Worm (Caenorhabditis elegans): ENCODE data around the gene swsn-3.

The swsn-3 gene

ce11 chrIII:2801800-2802515 is 33.5 kb upstream of the swsn-3 start, which contains the start of the genes twk-45 and Y71H2AM.25:
TSS of gene twk-45 (minus strand) at chrIII:2801900.
TSS of gene Y71H2AM.25 (plus strand) at chrIII:2802465.
- TF ChIP-seq ztf-4 (tag; optimal IDR thresholded peaks at IDR 0.05), result no peak
- TF ChIP-seq snpc-4 (tag; optimal IDR thresholded peaks at IDR 0.05), result no peak
- TF ChIP-seq nhr-10 (tag; optimal IDR thresholded peaks at IDR 0.05), result no peak
- no peak for TF ChIP-seq C34F6.9 (tag; optimal IDR thresholded peaks at IDR 0.05)
- no peak for TF ChIP-seq elt-1 (tag; optimal IDR thresholded peaks at IDR 0.05)
- no peak for TF ChIP-seq gmeb-1 (tag; optimal IDR thresholded peaks at IDR 0.05)
- TF ChIP-seq sem-4 (tag; optimal IDR thresholded peaks at IDR 0.05), result no peak
- no peak for TF ChIP-seq nhr-21 (tag; optimal IDR thresholded peaks at IDR 0.05)
- TF ChIP-seq crh-2 (tag; optimal IDR thresholded peaks at IDR 0.05), result no peak
- no peak for TF ChIP-seq peb-1 (tag; optimal IDR thresholded peaks at IDR 0.05)
- TF ChIP-seq nhr-129 (tag; optimal IDR thresholded peaks at IDR 0.05), result no peak
- TF ChIP-seq nhr-237 (tag; optimal IDR thresholded peaks at IDR 0.05), result no peak
- TF ChIP-seq mdl-1 (tag; optimal IDR thresholded peaks at IDR 0.05), result no peak
- TF ChIP-seq nhr-6 (tag; optimal IDR thresholded peaks at IDR 0.05), result no peak
- TF ChIP-seq ama-1 (optimal IDR thresholded peaks at IDR 0.05), result no peak
- TF ChIP-seq mbf-1 (tag; optimal IDR thresholded peaks at IDR 0.05), result no peak
- TF ChIP-seq dmd-4 (tag; optimal IDR thresholded peaks at IDR 0.05), result no peak
- no peak for TF ChIP-seq alr-1 (tag; optimal IDR thresholded peaks at IDR 0.05)
- TF ChIP-seq R02D3.7 (tag; optimal IDR thresholded peaks at IDR 0.05), result no peak

- TF ChIP-seq peb-1 (tag; optimal IDR thresholded peaks at IDR 0.05), result no peak
- TF ChIP-seq unc-55 (GFP tag; optimal IDR thresholded peaks at IDR 0.05), result no peak
- no peak for TF ChIP-seq lin-13 (GFP tag; optimal IDR thresholded peaks at IDR 0.05)
- no peak for TF ChIP-seq sma-9 (GFP tag; optimal IDR thresholded peaks at IDR 0.05)
- TF ChIP-seq sma-9 (tag; optimal IDR thresholded peaks at IDR 0.05), result no peak
- no peak for TF ChIP-seq ztf-1 (GFP tag; conservative IDR thresholded peaks at IDR 0.05)
- no peak for TF ChIP-seq sem-4 (tag; optimal IDR thresholded peaks at IDR 0.05)
- TF ChIP-seq alr-1 (tag; optimal IDR thresholded peaks at IDR 0.05), result no peak
- TF ChIP-seq nhr-12 (tag; optimal IDR thresholded peaks at IDR 0.05), result no peak
- no peak for TF ChIP-seq fos-1 (tag; optimal IDR thresholded peaks at IDR 0.05)
- TF ChIP-seq ztf-11 (tag; optimal IDR thresholded peaks at IDR 0.05), result no peak
- TF ChIP-seq nhr-21 (tag; optimal IDR thresholded peaks at IDR 0.05), result no peak
- no peak for TF ChIP-seq gmeb-1 (tag; optimal IDR thresholded peaks at IDR 0.05)
- TF ChIP-seq Y55F3AM.14 (GFP tag; optimal IDR thresholded peaks at IDR 0.05), result no peak
- no peak for TF ChIP-seq ztf-4 (tag; optimal IDR thresholded peaks at IDR 0.05)
- no peak for TF ChIP-seq lin-39 (tag; optimal IDR thresholded peaks at IDR 0.05)
- no peak for TF ChIP-seq nhr-129 (tag; optimal IDR thresholded peaks at IDR 0.05)
- TF ChIP-seq nhr-23 (tag; optimal IDR thresholded peaks at IDR 0.05), result no peak
Measured at ce11 chrIII:2800743-2801142, 32.3 kb upstream of the swsn-3 start.

ce11 chrIII:2795442-2796023 is 27.1 kb upstream of the swsn-3 start:
- TF ChIP-seq unc-62 (GFP tag; optimal IDR thresholded peaks at IDR 0.05), result no peak
- no peak for TF ChIP-seq egl-27 (tag; optimal IDR thresholded peaks at IDR 0.05)
- no peak for TF ChIP-seq mbf-1 (tag; optimal IDR thresholded peaks at IDR 0.05)
- TF ChIP-seq ztf-4 (tag; optimal IDR thresholded peaks at IDR 0.05), result no peak
- TF ChIP-seq skn-1 (tag; optimal IDR thresholded peaks at IDR 0.05), result no peak

- TF ChIP-seq nhr-129 (tag; optimal IDR thresholded peaks at IDR 0.05) (no peak), peb-1 (tag; optimal IDR thresholded peaks at IDR 0.05) (no peak)
Measured at ce11 chrIII:2794057-2794456, 25.6 kb upstream of the swsn-3 start.

DNA sequence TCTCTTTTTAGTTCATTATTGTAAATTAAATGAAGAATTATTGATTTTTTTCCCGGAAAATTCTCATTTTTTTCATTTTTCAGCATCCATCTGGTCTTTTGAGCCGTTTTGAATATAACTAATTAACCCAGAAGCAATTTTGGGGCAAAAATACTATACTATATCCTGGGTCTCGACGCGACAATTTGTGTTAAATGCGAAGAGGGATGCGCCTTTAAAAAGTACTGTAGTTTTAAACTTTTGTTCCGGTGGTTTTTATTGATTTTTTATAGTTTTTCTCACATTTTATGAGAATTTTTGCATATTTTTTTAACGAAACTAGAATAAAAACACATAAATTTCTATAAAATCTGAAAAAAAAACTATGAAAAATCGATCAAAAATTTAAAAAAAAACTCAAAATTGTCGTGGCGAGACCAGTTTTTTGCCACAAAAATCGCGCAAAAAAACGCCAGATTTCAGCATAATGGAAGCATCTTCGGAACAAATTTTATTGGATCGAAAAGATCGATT is 19.6 kb upstream of the swsn-3 start, which contains the start of gene tbcc-1:
Gene tbcc-1, plus strand, starts transcription at position 463 of the 513 bp plus-strand sequence.
- TF ChIP-seq nhr-25 (tag; optimal IDR thresholded peaks at IDR 0.05), result no peak
- no peak for TF ChIP-seq mbf-1 (tag; optimal IDR thresholded peaks at IDR 0.05)
- no peak for TF ChIP-seq nhr-12 (tag; optimal IDR thresholded peaks at IDR 0.05)
- no peak for TF ChIP-seq nhr-23 (tag; optimal IDR thresholded peaks at IDR 0.05)
- TF ChIP-seq lin-39 (tag; optimal IDR thresholded peaks at IDR 0.05), result no peak
